Worm (Caenorhabditis elegans) whole organism, midembryonic: ENCODE data around the gene Y55F3AM.5.

Source experiments
- cog-1 ChIP-seq: sonication (generic microtip); optimal IDR thresholded peaks from 2 replicates; lab custom pipeline; 2016; ENCODE audit warnings: missing genetic modification characterization, missing compliant biosample characterization
- flt-1 ChIP-seq: fragments of 200-800 bp; sonication (Bioruptor generic); IDR thresholded peaks from 2 replicates; pipeline ENCODE4 v1.3.6; 2022; ENCODE audit warnings: missing genetic modification characterization, missing compliant biosample characterization

DNA sequence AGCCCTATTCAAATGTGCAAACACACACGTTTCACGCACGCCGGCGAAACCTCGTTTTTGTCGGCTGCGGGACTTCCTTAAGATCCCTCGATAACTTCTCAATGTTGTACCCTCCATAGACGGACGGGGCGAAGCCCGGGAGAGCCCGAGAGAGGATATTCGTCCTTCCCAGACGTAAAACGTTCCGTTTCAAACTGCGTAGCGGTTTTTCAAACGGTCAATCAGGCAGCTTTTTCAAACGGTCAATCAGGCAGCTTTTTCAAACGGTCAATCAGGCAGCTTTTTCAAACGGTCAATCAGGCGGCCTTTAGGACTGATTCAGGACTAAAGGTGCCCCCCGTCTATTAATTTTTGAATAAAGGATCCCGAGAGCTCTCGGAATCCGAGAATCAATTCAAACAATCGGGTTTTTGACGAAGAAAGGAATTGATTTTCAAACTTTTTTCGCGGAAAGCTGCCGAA, 7.8 kb upstream of the Y55F3AM.5 start:
- TF ChIP-seq cog-1 (tag; lab: Kevin White, UChicago) (no peak), flt-1 (peak; percentile 52; the same call in 1 of the 2 replicates)
